Fruit fly (Drosophila melanogaster) whole organism, embryonic: ENCODE measurements around the gene CHOp24.

Experiments used
- Awh ChIP-seq: fragments of 200-800 bp; sonication (Bioruptor generic); IDR thresholded peaks from 2 replicates; pipeline ENCODE4, ENCODE4 v1.3.6; 2022; ENCODE audit warnings: missing biosample characterization, missing genetic modification characterization
- B-H1 ChIP-seq: fragments of 200-800 bp; sonication (Bioruptor generic); IDR thresholded peaks from 3 replicates; pipeline ENCODE4 v1.3.6; 2022; ENCODE audit warnings: missing biosample characterization, missing genetic modification characterization
- CG10267 ChIP-seq: fragments of 200-800 bp; sonication (Bioruptor generic); optimal IDR thresholded peaks from 2 replicates; lab custom pipeline; 2018; ENCODE audit warnings: missing biosample characterization, mild to moderate bottlenecking, missing genetic modification characterization, moderate library complexity
- CG10274 ChIP-seq: fragments of 200-800 bp; sonication (Bioruptor generic); optimal IDR thresholded peaks from 3 replicates; lab custom pipeline; 2017; ENCODE audit warnings: missing biosample characterization, mild to moderate bottlenecking, missing genetic modification characterization
- CG10565 ChIP-seq: fragments of 200-800 bp; sonication (Bioruptor generic); optimal IDR thresholded peaks from 3 replicates; lab custom pipeline; 2016; ENCODE audit warnings: missing biosample characterization, mild to moderate bottlenecking, missing genetic modification characterization
- CG10654 ChIP-seq: fragments of 200-800 bp; sonication (Bioruptor generic); optimal IDR thresholded peaks from 2 replicates; lab custom pipeline; 2016; ENCODE audit warnings: missing biosample characterization, missing genetic modification characterization
- CG12236 ChIP-seq: fragments of 200-800 bp; sonication (Bioruptor generic); optimal IDR thresholded peaks from 2 replicates; lab custom pipeline; 2016; ENCODE audit warnings: missing biosample characterization, missing genetic modification characterization
- CG13287 ChIP-seq: fragments of 200-800 bp; sonication (Bioruptor generic); IDR thresholded peaks from 2 replicates; pipeline ENCODE4 v1.3.6; 2022; ENCODE audit warnings: missing biosample characterization, missing genetic modification characterization; ENCODE audit not compliant: partially characterized antibody
- CG14965 ChIP-seq: fragments of 200-800 bp; sonication (Bioruptor generic); optimal IDR thresholded peaks from 2 replicates; lab custom pipeline; 2016; ENCODE audit warnings: missing biosample characterization, missing genetic modification characterization, borderline replicate concordance
- CG17328 ChIP-seq: fragments of 200-800 bp; sonication (Bioruptor generic); IDR thresholded peaks from 2 replicates; pipeline ENCODE4 v1.3.6; 2022; ENCODE audit warnings: missing biosample characterization, missing genetic modification characterization
- CG17361 ChIP-seq: fragments of 200-800 bp; sonication (Bioruptor generic); IDR thresholded peaks from 3 replicates; pipeline ENCODE4 v1.3.6; 2022; ENCODE audit warnings: missing biosample characterization, missing genetic modification characterization
- CG17568 ChIP-seq: fragments of 200-800 bp; sonication (Bioruptor generic); optimal IDR thresholded peaks from 2 replicates; lab custom pipeline; 2018; ENCODE audit warnings: missing biosample characterization, mild to moderate bottlenecking, missing genetic modification characterization, moderate library complexity
- CG18262 ChIP-seq: fragments of 200-800 bp; optimal IDR thresholded peaks from 3 replicates; lab custom pipeline; 2019; ENCODE audit warnings: missing biosample characterization, mild to moderate bottlenecking, missing genetic modification characterization, moderate library complexity
- CG18476 ChIP-seq: fragments of 200-800 bp; sonication (Bioruptor generic); optimal IDR thresholded peaks from 2 replicates; lab custom pipeline; 2016; ENCODE audit warnings: missing biosample characterization, mild to moderate bottlenecking, missing genetic modification characterization
- CG2202 ChIP-seq: fragments of 200-800 bp; sonication (Bioruptor generic); optimal IDR thresholded peaks from 2 replicates; lab custom pipeline; 2018; ENCODE audit warnings: missing biosample characterization, mild to moderate bottlenecking, missing genetic modification characterization
- CG34224 ChIP-seq: fragments of 200-800 bp; sonication (Bioruptor generic); IDR thresholded peaks from 3 replicates; pipeline ENCODE4 v1.3.6; 2022; ENCODE audit warnings: missing biosample characterization, missing genetic modification characterization; ENCODE audit not compliant: partially characterized antibody
- CG42726 ChIP-seq: fragments of 200-800 bp; sonication (Bioruptor generic); IDR thresholded peaks from 2 replicates; pipeline ENCODE4 v1.3.6; 2022; ENCODE audit warnings: missing biosample characterization, missing genetic modification characterization; ENCODE audit not compliant: partially characterized antibody
- CG4730 ChIP-seq: fragments of 200-800 bp; sonication (Bioruptor generic); IDR thresholded peaks from 2 replicates; pipeline ENCODE4 v1.3.6; 2022; ENCODE audit warnings: missing biosample characterization, missing genetic modification characterization
- CG6683 ChIP-seq: fragments of 200-800 bp; sonication (Bioruptor generic); optimal IDR thresholded peaks from 2 replicates; lab custom pipeline; 2017; ENCODE audit warnings: missing biosample characterization, mild to moderate bottlenecking, missing genetic modification characterization, missing genetic modification reagents
- CG7357 ChIP-seq: fragments of 200-800 bp; sonication (Bioruptor generic); IDR thresholded peaks from 3 replicates; pipeline ENCODE4 v1.3.6; 2022; ENCODE audit warnings: missing biosample characterization, missing genetic modification characterization
- CG7372 ChIP-seq: fragments of 200-800 bp; sonication (Bioruptor generic); IDR thresholded peaks from 2 replicates; pipeline ENCODE4 v1.3.6; 2022; ENCODE audit warnings: missing biosample characterization, missing genetic modification characterization
- CG7928 ChIP-seq: fragments of 200-800 bp; sonication (Bioruptor generic); optimal IDR thresholded peaks from 2 replicates; lab custom pipeline; 2017; ENCODE audit warnings: missing biosample characterization, mild to moderate bottlenecking, missing genetic modification characterization
- CG9215 ChIP-seq: fragments of 200-800 bp; sonication (Bioruptor generic); IDR thresholded peaks from 2 replicates; pipeline ENCODE4 v1.3.6; 2022; ENCODE audit warnings: missing biosample characterization, missing genetic modification characterization
- Dip3 ChIP-seq: fragments of 200-800 bp; sonication (Bioruptor generic); optimal IDR thresholded peaks from 3 replicates; lab custom pipeline; 2016; ENCODE audit warnings: missing biosample characterization, missing genetic modification characterization
- E2f1 ChIP-seq: fragments of 200-800 bp; sonication (Bioruptor generic); IDR thresholded peaks from 2 replicates; pipeline ENCODE4 v1.3.6; 2022; ENCODE audit warnings: missing biosample characterization, missing genetic modification characterization
- Elba2 ChIP-seq: fragments of 200-800 bp; sonication (Bioruptor generic); optimal IDR thresholded peaks from 3 replicates; lab custom pipeline; 2016; ENCODE audit warnings: missing biosample characterization, missing genetic modification characterization
- H15 ChIP-seq: fragments of 200-800 bp; sonication (Bioruptor generic); IDR thresholded peaks from 3 replicates; pipeline ENCODE4 v1.3.6; 2022; ENCODE audit warnings: missing biosample characterization, missing genetic modification characterization
- HLH4C ChIP-seq: fragments of 200-800 bp; sonication (Bioruptor generic); IDR thresholded peaks from 3 replicates; pipeline ENCODE4 v1.3.6; 2022; ENCODE audit warnings: missing biosample characterization, missing genetic modification characterization; ENCODE audit not compliant: partially characterized antibody
- Hand ChIP-seq: fragments of 200-800 bp; sonication (Bioruptor generic); optimal IDR thresholded peaks from 2 replicates; lab custom pipeline; 2017; ENCODE audit warnings: mild to moderate bottlenecking, missing biosample characterization, missing genetic modification reagents, missing genetic modification characterization
- HmgZ ChIP-seq: fragments of 200-800 bp; sonication (Bioruptor generic); optimal IDR thresholded peaks from 2 replicates; lab custom pipeline; 2018; ENCODE audit warnings: missing biosample characterization, mild to moderate bottlenecking, missing genetic modification characterization
- NC2α ChIP-seq: fragments of 200-800 bp; sonication (Bioruptor generic); optimal IDR thresholded peaks from 2 replicates; lab custom pipeline; 2016; ENCODE audit warnings: missing biosample characterization, missing genetic modification characterization
- NFAT ChIP-seq: fragments of 200-800 bp; sonication (Bioruptor generic); IDR thresholded peaks from 2 replicates; pipeline ENCODE4 v1.3.6; 2022; ENCODE audit warnings: missing biosample characterization, missing genetic modification characterization
- Nf-YA ChIP-seq: fragments of 200-800 bp; sonication (Bioruptor generic); IDR thresholded peaks from 2 replicates; pipeline ENCODE4 v1.3.6; 2022; ENCODE audit warnings: missing biosample characterization, missing genetic modification characterization
- Optix ChIP-seq: fragments of 200-800 bp; sonication (Bioruptor generic); IDR thresholded peaks from 3 replicates; pipeline ENCODE4 v1.3.6; 2022; ENCODE audit warnings: missing biosample characterization, missing genetic modification characterization
- Sin3A ChIP-seq: fragments of >200 bp; optimal IDR thresholded peaks from 2 replicates; lab custom pipeline; 2018
- Taf1 ChIP-seq: fragments of 200-800 bp; sonication (Bioruptor generic); IDR thresholded peaks from 2 replicates; pipeline ENCODE4 v1.3.6; 2022; ENCODE audit warnings: missing biosample characterization, missing genetic modification characterization
- amos ChIP-seq: fragments of 200-800 bp; sonication (Bioruptor generic); IDR thresholded peaks from 2 replicates; pipeline ENCODE4 v1.3.6; 2022; ENCODE audit warnings: missing biosample characterization, missing genetic modification characterization; ENCODE audit not compliant: partially characterized antibody
- br ChIP-seq: fragments of >200 bp; optimal IDR thresholded peaks from 2 replicates; lab custom pipeline; 2017
- eyg ChIP-seq: fragments of 200-800 bp; sonication (Bioruptor generic); optimal IDR thresholded peaks from 3 replicates; lab custom pipeline; 2016; ENCODE audit warnings: missing biosample characterization, missing genetic modification characterization
- fd64A ChIP-seq: fragments of 200-800 bp; sonication (Bioruptor generic); optimal IDR thresholded peaks from 3 replicates; lab custom pipeline; 2018; ENCODE audit warnings: missing biosample characterization, mild to moderate bottlenecking, missing genetic modification characterization
- grau ChIP-seq: fragments of 200-800 bp; optimal IDR thresholded peaks from 3 replicates; lab custom pipeline; 2019; ENCODE audit warnings: missing biosample characterization, mild to moderate bottlenecking, missing genetic modification characterization, moderate library complexity
- jigr1 ChIP-seq: fragments of 200-800 bp; sonication (Bioruptor generic); IDR thresholded peaks from 3 replicates; pipeline ENCODE4 v1.3.6; 2022; ENCODE audit warnings: missing biosample characterization, missing genetic modification characterization
- nau ChIP-seq: fragments of 200-800 bp; sonication (Bioruptor generic); optimal IDR thresholded peaks from 3 replicates; lab custom pipeline; 2017; ENCODE audit warnings: missing biosample characterization, mild to moderate bottlenecking, missing genetic modification characterization, missing genetic modification reagents
- pita ChIP-seq: fragments of 200-800 bp; sonication (Bioruptor generic); optimal IDR thresholded peaks from 2 replicates; lab custom pipeline; 2017; ENCODE audit warnings: missing biosample characterization, mild to moderate bottlenecking, missing genetic modification characterization
- pzg ChIP-seq: fragments of 200-800 bp; sonication (Bioruptor generic); optimal IDR thresholded peaks from 3 replicates; lab custom pipeline; 2018; ENCODE audit warnings: missing biosample characterization, mild to moderate bottlenecking, missing genetic modification characterization, moderate library complexity
- run ChIP-seq: fragments of 200-800 bp; sonication (Bioruptor generic); optimal IDR thresholded peaks from 3 replicates; lab custom pipeline; 2018; ENCODE audit warnings: missing biosample characterization, mild to moderate bottlenecking, missing genetic modification characterization
- scrt ChIP-seq: fragments of 200-800 bp; sonication (Bioruptor generic); optimal IDR thresholded peaks from 2 replicates; lab custom pipeline; 2018; ENCODE audit warnings: missing biosample characterization, mild to moderate bottlenecking, missing genetic modification characterization, moderate library complexity
- sens-2 ChIP-seq: fragments of 200-800 bp; sonication (Bioruptor generic); IDR thresholded peaks from 2 replicates; pipeline ENCODE4 v1.3.6; 2022; ENCODE audit warnings: missing biosample characterization, missing genetic modification characterization
- toy ChIP-seq: fragments of 200-800 bp; sonication (Bioruptor generic); IDR thresholded peaks from 2 replicates; pipeline ENCODE4 v1.3.6; 2022; ENCODE audit warnings: missing biosample characterization, missing genetic modification characterization
- z ChIP-seq: fragments of 200-800 bp; sonication (Bioruptor generic); IDR thresholded peaks from 3 replicates; pipeline ENCODE4 v1.3.6; 2022; ENCODE audit warnings: missing biosample characterization, missing genetic modification characterization
- zfh2 ChIP-seq: fragments of 200-800 bp; sonication (Bioruptor generic); optimal IDR thresholded peaks from 2 replicates; lab custom pipeline; 2016; ENCODE audit warnings: missing biosample characterization, missing genetic modification characterization

The CHOp24 gene

dm6 chrX:4529909-4530308 lies 10.8 kb upstream of the CHOp24 start, which contains the start of gene CG3556 (continued):
- TF ChIP-seq zfh2 (GFP tag; lab: Kevin White, UChicago): peak; percentile 13
- TF ChIP-seq sens-2: no peak
- TF ChIP-seq run (tag; lab: Kevin White, UChicago): no peak
- no peak for TF ChIP-seq CG18262 (tag; lab: Kevin White, UChicago)
- no peak for TF ChIP-seq CG12236
- peak; percentile 66; the same call in 2 of the 3 replicates for TF ChIP-seq H15 (GFP tag; lab: Robert Waterston, UW)
- TF ChIP-seq scrt (GFP tag; lab: Kevin White, UChicago): no peak
- no peak for TF ChIP-seq Elba2 (GFP tag; lab: Kevin White, UChicago)
- no peak for TF ChIP-seq fd64A (GFP tag; lab: Kevin White, UChicago)
- TF ChIP-seq pita: peak; percentile 75
- TF ChIP-seq CG17328: peak; percentile 59
- TF ChIP-seq CG14965 (GFP tag; lab: Kevin White, UChicago): peak; percentile 99
- TF ChIP-seq CG34224 (GFP tag; lab: Robert Waterston, UW): peak; percentile 65; the same call in 2 of the 3 replicates
- no peak for TF ChIP-seq CG10654 (GFP tag; lab: Kevin White, UChicago)
- TF ChIP-seq CG6683 (GFP tag; lab: Kevin White, UChicago): peak; percentile 35
- peak; percentile 35; the same call in 1 of the 2 replicates for TF ChIP-seq CG42726 (GFP tag; lab: Robert Waterston, UW)
- peak; percentile 68 for TF ChIP-seq CG7928 (GFP tag; lab: Kevin White, UChicago)
- TF ChIP-seq NC2α: no peak
- 0 out of 2 replicates have a peak, but pooled peaks have one; percentile 17 for TF ChIP-seq Awh (GFP tag; lab: Robert Waterston, UW)
- no peak for TF ChIP-seq CG10274 (GFP tag; lab: Kevin White, UChicago)
- no peak for TF ChIP-seq CG17568 (GFP tag; lab: Kevin White, UChicago)
- no peak for TF ChIP-seq CG7357 (GFP tag; lab: Robert Waterston, UW)
- TF ChIP-seq NFAT (GFP tag; lab: Robert Waterston, UW): 0 out of 2 replicates have a peak, but pooled peaks have one; percentile 58
- TF ChIP-seq CG13287: peak; percentile 78
- no peak for TF ChIP-seq toy (GFP tag; lab: Robert Waterston, UW)
- TF ChIP-seq grau (tag; lab: Kevin White, UChicago): no peak
- TF ChIP-seq CG4730: no peak
- no peak for TF ChIP-seq jigr1
- no peak; the same call in 2 of the 3 replicates for TF ChIP-seq CG17361 (GFP tag; lab: Robert Waterston, UW)
- 0 out of 3 replicates have a peak, but pooled peaks have one; percentile 40 for TF ChIP-seq Optix (GFP tag; lab: Robert Waterston, UW)
- TF ChIP-seq HmgZ (tag; lab: Kevin White, UChicago): peak; percentile 33
- TF ChIP-seq br (lab: Kevin White, UChicago): no peak
- no peak; the same call in 1 of the 3 replicates for TF ChIP-seq B-H1 (GFP tag; lab: Robert Waterston, UW)
- no peak for TF ChIP-seq z (GFP tag; lab: Robert Waterston, UW)
- no peak for TF ChIP-seq CG2202 (tag; lab: Kevin White, UChicago)
- TF ChIP-seq Sin3A (lab: Kevin White, UChicago): peak; percentile 50
- TF ChIP-seq Hand (GFP tag; lab: Kevin White, UChicago): no peak
- TF ChIP-seq CG7372 (GFP tag; lab: Robert Waterston, UW): peak; percentile 15; the same call in 1 of the 2 replicates
- peak; percentile 32; the same call in 1 of the 2 replicates for TF ChIP-seq CG9215
- peak; percentile 55; the same call in 1 of the 2 replicates for TF ChIP-seq amos (GFP tag; lab: Robert Waterston, UW)
- no peak for TF ChIP-seq CG10565 (GFP tag; lab: Kevin White, UChicago)
- TF ChIP-seq CG18476 (GFP tag; lab: Kevin White, UChicago): no peak
- TF ChIP-seq pzg (GFP tag; lab: Kevin White, UChicago): peak; percentile 87
- TF ChIP-seq HLH4C (GFP tag; lab: Robert Waterston, UW): peak; percentile 70
- TF ChIP-seq E2f1 (GFP tag; lab: Robert Waterston, UW): peak; percentile 29; the same call in 1 of the 2 replicates
- peak; percentile 50 for TF ChIP-seq CG10267 (tag; lab: Kevin White, UChicago)
- TF ChIP-seq Nf-YA (GFP tag; lab: Robert Waterston, UW): no peak
- TF ChIP-seq nau (GFP tag; lab: Kevin White, UChicago): no peak
- TF ChIP-seq eyg: no peak
- TF ChIP-seq Dip3 (GFP tag; lab: Kevin White, UChicago): peak; percentile 7
- no peak for TF ChIP-seq Taf1 (GFP tag; lab: Robert Waterston, UW)
